Fruit fly (Drosophila melanogaster) whole organism, embryonic: ENCODE measurements around the gene peng.

Source experiments
- ATbp ChIP-seq: fragments of 200-800 bp; sonication (Bioruptor generic); optimal IDR thresholded peaks from 2 replicates; lab custom pipeline; 2017; ENCODE audit warnings: missing biosample characterization, mild to moderate bottlenecking, missing genetic modification characterization, missing genetic modification reagents
- CG1024 ChIP-seq: fragments of 200-800 bp; sonication (Bioruptor generic); IDR thresholded peaks from 2 replicates; pipeline ENCODE4 v1.3.6; 2022; ENCODE audit warnings: missing biosample characterization, missing genetic modification characterization
- CG11456 ChIP-seq: fragments of 200-800 bp; sonication (Bioruptor generic); IDR thresholded peaks from 3 replicates; pipeline ENCODE4 v1.3.6; 2022; ENCODE audit warnings: missing biosample characterization, missing genetic modification characterization
- CG15011 ChIP-seq: fragments of 200-800 bp; sonication (Bioruptor generic); optimal IDR thresholded peaks from 3 replicates; lab custom pipeline; 2018; ENCODE audit warnings: missing biosample characterization, mild to moderate bottlenecking, missing genetic modification characterization
- CG15601 ChIP-seq: fragments of 200-800 bp; sonication (Bioruptor generic); optimal IDR thresholded peaks from 3 replicates; lab custom pipeline; 2019; ENCODE audit warnings: missing biosample characterization, mild to moderate bottlenecking, missing genetic modification characterization, moderate library complexity
- CG15696 ChIP-seq: fragments of 200-800 bp; sonication (Bioruptor generic); optimal IDR thresholded peaks from 2 replicates; lab custom pipeline; 2019; ENCODE audit warnings: missing biosample characterization, mild to moderate bottlenecking, missing genetic modification characterization, moderate library complexity
- CG16813 ChIP-seq: fragments of 200-800 bp; sonication (Bioruptor generic); IDR thresholded peaks from 3 replicates; pipeline ENCODE4 v1.3.6; 2022; ENCODE audit warnings: missing biosample characterization, missing genetic modification characterization; ENCODE audit not compliant: partially characterized antibody
- CG16815 ChIP-seq: fragments of 200-800 bp; sonication (Bioruptor generic); optimal IDR thresholded peaks from 3 replicates; lab custom pipeline; 2017; ENCODE audit warnings: missing biosample characterization, mild to moderate bottlenecking, missing genetic modification characterization
- CG17385 ChIP-seq: fragments of 200-800 bp; sonication (Bioruptor generic); optimal IDR thresholded peaks from 3 replicates; lab custom pipeline; 2018; ENCODE audit warnings: missing biosample characterization, mild to moderate bottlenecking, missing genetic modification characterization
- CG31441 ChIP-seq: fragments of 200-800 bp; sonication (Bioruptor generic); IDR thresholded peaks from 2 replicates; pipeline ENCODE4 v1.3.6; 2022; ENCODE audit warnings: missing biosample characterization, missing genetic modification characterization
- CG34376 ChIP-seq: fragments of 200-800 bp; sonication (Bioruptor generic); optimal IDR thresholded peaks from 2 replicates; lab custom pipeline; 2018; ENCODE audit warnings: missing biosample characterization, mild to moderate bottlenecking, missing genetic modification characterization
- CG3726 ChIP-seq: fragments of 200-800 bp; sonication (Bioruptor generic); IDR thresholded peaks from 3 replicates; pipeline ENCODE4, ENCODE4 v1.3.6; 2022; ENCODE audit warnings: missing biosample characterization, missing genetic modification characterization
- CG3995 ChIP-seq: fragments of 200-800 bp; sonication (Bioruptor generic); optimal IDR thresholded peaks from 3 replicates; lab custom pipeline; 2016; ENCODE audit warnings: missing biosample characterization, missing genetic modification characterization
- CG4360 ChIP-seq: fragments of 200-800 bp; sonication (Bioruptor generic); IDR thresholded peaks from 2 replicates; pipeline ENCODE4 v1.3.6; 2022; ENCODE audit warnings: missing biosample characterization, missing genetic modification characterization
- CG5180 ChIP-seq: fragments of 200-800 bp; sonication (Bioruptor generic); optimal IDR thresholded peaks from 3 replicates; lab custom pipeline; 2017; ENCODE audit warnings: missing biosample characterization, missing genetic modification characterization, mild to moderate bottlenecking, moderate library complexity, missing genetic modification reagents
- CG6683 ChIP-seq: fragments of 200-800 bp; sonication (Bioruptor generic); optimal IDR thresholded peaks from 2 replicates; lab custom pipeline; 2017; ENCODE audit warnings: missing biosample characterization, mild to moderate bottlenecking, missing genetic modification characterization, missing genetic modification reagents
- CG9876 ChIP-seq: fragments of 200-800 bp; sonication (Bioruptor generic); optimal IDR thresholded peaks from 2 replicates; lab custom pipeline; 2016; ENCODE audit warnings: missing biosample characterization, missing genetic modification characterization
- CHES-1-like ChIP-seq: fragments of 200-800 bp; sonication (Bioruptor generic); optimal IDR thresholded peaks from 2 replicates; lab custom pipeline; 2016; ENCODE audit warnings: missing biosample characterization, missing genetic modification characterization
- CTCF ChIP-seq: fragments of 200-800 bp; sonication (Bioruptor generic); optimal IDR thresholded peaks from 2 replicates; lab custom pipeline; 2017; ENCODE audit warnings: missing biosample characterization, mild to moderate bottlenecking, missing genetic modification characterization, moderate library complexity
- Dek ChIP-seq: fragments of 200-800 bp; sonication (Bioruptor generic); optimal IDR thresholded peaks from 3 replicates; lab custom pipeline; 2019; ENCODE audit warnings: missing biosample characterization, mild to moderate bottlenecking, missing genetic modification characterization, moderate library complexity
- Gug ChIP-seq: fragments of 200-800 bp; sonication (Bioruptor generic); IDR thresholded peaks from 4 replicates; pipeline ENCODE4 v1.3.6; 2022; ENCODE audit warnings: missing biosample characterization, missing genetic modification characterization
- Hr39 ChIP-seq: fragments of >200 bp; optimal IDR thresholded peaks from 2 replicates; lab custom pipeline; 2017
- Max ChIP-seq: fragments of 200-800 bp; sonication (Bioruptor generic); optimal IDR thresholded peaks from 2 replicates; lab custom pipeline; 2016; ENCODE audit warnings: missing biosample characterization, mild to moderate bottlenecking, missing genetic modification characterization
- Mrtf ChIP-seq: fragments of 200-800 bp; sonication (Bioruptor generic); IDR thresholded peaks from 3 replicates; pipeline ENCODE4 v1.3.6; 2022; ENCODE audit warnings: missing biosample characterization, missing genetic modification characterization
- NC2β ChIP-seq: fragments of 200-800 bp; sonication (Bioruptor generic); optimal IDR thresholded peaks from 2 replicates; lab custom pipeline; 2016; ENCODE audit warnings: missing biosample characterization, missing genetic modification characterization
- Scr ChIP-seq: fragments of 200-800 bp; sonication (Bioruptor generic); IDR thresholded peaks from 2 replicates; pipeline ENCODE4 v1.3.6; 2022; ENCODE audit warnings: missing biosample characterization, missing genetic modification characterization; ENCODE audit not compliant: partially characterized antibody
- Spps ChIP-seq: fragments of 200-800 bp; sonication (Bioruptor generic); optimal IDR thresholded peaks from 2 replicates; lab custom pipeline; 2018; ENCODE audit warnings: missing biosample characterization, mild to moderate bottlenecking, missing genetic modification characterization
- amos ChIP-seq: fragments of 200-800 bp; sonication (Bioruptor generic); IDR thresholded peaks from 2 replicates; pipeline ENCODE4 v1.3.6; 2022; ENCODE audit warnings: missing biosample characterization, missing genetic modification characterization; ENCODE audit not compliant: partially characterized antibody
- corto ChIP-seq: fragments of 200-800 bp; sonication (Bioruptor generic); optimal IDR thresholded peaks from 2 replicates; lab custom pipeline; 2016; ENCODE audit warnings: missing biosample characterization, mild to moderate bottlenecking, missing genetic modification characterization, moderate library complexity
- dati ChIP-seq: fragments of 200-800 bp; sonication (Bioruptor generic); IDR thresholded peaks from 2 replicates; pipeline ENCODE4 v1.3.6; 2022; ENCODE audit warnings: missing biosample characterization, missing genetic modification characterization
- disco-r ChIP-seq: fragments of 200-800 bp; sonication (Bioruptor generic); optimal IDR thresholded peaks from 2 replicates; lab custom pipeline; 2016; ENCODE audit warnings: missing biosample characterization, missing genetic modification characterization
- dysf ChIP-seq: fragments of 200-800 bp; sonication (Bioruptor generic); IDR thresholded peaks from 3 replicates; pipeline ENCODE4 v1.3.6; 2022; ENCODE audit warnings: missing biosample characterization, missing genetic modification characterization
- esg ChIP-seq: fragments of 200-800 bp; sonication (Bioruptor generic); conservative IDR thresholded peaks from 2 replicates; pipeline ENCODE4 v1.3.6; 2022; ENCODE audit warnings: missing biosample characterization, missing genetic modification characterization
- fru ChIP-seq: fragments of >200 bp; optimal IDR thresholded peaks from 2 replicates; lab custom pipeline; 2017
- hb ChIP-seq: fragments of 200-800 bp; sonication (Bioruptor generic); IDR thresholded peaks from 3 replicates; pipeline ENCODE4 v1.3.6; 2022; ENCODE audit warnings: missing biosample characterization, missing genetic modification characterization; ENCODE audit not compliant: partially characterized antibody
- jigr1 ChIP-seq: fragments of 200-800 bp; sonication (Bioruptor generic); IDR thresholded peaks from 3 replicates; pipeline ENCODE4 v1.3.6; 2022; ENCODE audit warnings: missing biosample characterization, missing genetic modification characterization
- knrl ChIP-seq: fragments of 200-800 bp; sonication (Bioruptor generic); IDR thresholded peaks from 3 replicates; pipeline ENCODE4 v1.3.6; 2022; ENCODE audit warnings: missing biosample characterization, missing genetic modification characterization; ENCODE audit not compliant: partially characterized antibody
- odd ChIP-seq: fragments of 200-800 bp; sonication (Bioruptor generic); optimal IDR thresholded peaks from 2 replicates; lab custom pipeline; 2017; ENCODE audit warnings: missing biosample characterization, mild to moderate bottlenecking, missing genetic modification characterization
- otp ChIP-seq: fragments of 200-800 bp; sonication (Bioruptor generic); IDR thresholded peaks from 3 replicates; pipeline ENCODE4, ENCODE4 v1.3.6; 2022; ENCODE audit warnings: missing biosample characterization, missing genetic modification characterization
- pfk ChIP-seq: fragments of 200-800 bp; sonication (Bioruptor generic); optimal IDR thresholded peaks from 2 replicates; lab custom pipeline; 2018; ENCODE audit warnings: missing biosample characterization, mild to moderate bottlenecking, missing genetic modification characterization, moderate library complexity
- pita ChIP-seq: fragments of 200-800 bp; sonication (Bioruptor generic); optimal IDR thresholded peaks from 2 replicates; lab custom pipeline; 2017; ENCODE audit warnings: missing biosample characterization, mild to moderate bottlenecking, missing genetic modification characterization
- pnt ChIP-seq: fragments of 200-800 bp; sonication (Bioruptor generic); optimal IDR thresholded peaks from 3 replicates; lab custom pipeline; 2016; ENCODE audit warnings: missing biosample characterization, missing genetic modification characterization
- repo ChIP-seq: fragments of 200-800 bp; sonication (Bioruptor generic); optimal IDR thresholded peaks from 2 replicates; lab custom pipeline; 2016; ENCODE audit warnings: missing biosample characterization, missing genetic modification characterization
- salm ChIP-seq: fragments of 200-800 bp; sonication (Bioruptor generic); optimal IDR thresholded peaks from 2 replicates; lab custom pipeline; 2018; ENCODE audit warnings: missing biosample characterization, mild to moderate bottlenecking, missing genetic modification characterization
- slou ChIP-seq: fragments of 200-800 bp; sonication (Bioruptor generic); optimal IDR thresholded peaks from 3 replicates; lab custom pipeline; 2016; ENCODE audit warnings: missing biosample characterization, missing genetic modification characterization
- sna ChIP-seq: fragments of 200-800 bp; sonication (Bioruptor generic); IDR thresholded peaks from 2 replicates; pipeline ENCODE4 v1.3.6; 2022; ENCODE audit warnings: missing biosample characterization, missing genetic modification characterization; ENCODE audit not compliant: partially characterized antibody
- so ChIP-seq: fragments of 200-800 bp; sonication (Bioruptor generic); IDR thresholded peaks from 3 replicates; pipeline ENCODE4 v1.3.6; 2022; ENCODE audit warnings: missing biosample characterization, missing genetic modification characterization
- sr ChIP-seq: fragments of 200-800 bp; sonication (Bioruptor generic); IDR thresholded peaks from 3 replicates; pipeline ENCODE4 v1.3.6; 2022; ENCODE audit warnings: missing biosample characterization, missing genetic modification characterization
- stc ChIP-seq: fragments of 200-800 bp; sonication (Bioruptor generic); IDR thresholded peaks from 2 replicates; pipeline ENCODE4 v1.3.6; 2022; ENCODE audit warnings: missing biosample characterization, missing genetic modification characterization
- twi ChIP-seq: fragments of 200-800 bp; optimal IDR thresholded peaks from 2 replicates; lab custom pipeline; 2019; ENCODE audit warnings: missing biosample characterization, mild to moderate bottlenecking, missing genetic modification characterization, moderate library complexity
- wdn ChIP-seq: fragments of 200-800 bp; sonication (Bioruptor generic); IDR thresholded peaks from 2 replicates; pipeline ENCODE4 v1.3.6; 2022; ENCODE audit warnings: missing biosample characterization, missing genetic modification characterization

The peng gene

DNA sequence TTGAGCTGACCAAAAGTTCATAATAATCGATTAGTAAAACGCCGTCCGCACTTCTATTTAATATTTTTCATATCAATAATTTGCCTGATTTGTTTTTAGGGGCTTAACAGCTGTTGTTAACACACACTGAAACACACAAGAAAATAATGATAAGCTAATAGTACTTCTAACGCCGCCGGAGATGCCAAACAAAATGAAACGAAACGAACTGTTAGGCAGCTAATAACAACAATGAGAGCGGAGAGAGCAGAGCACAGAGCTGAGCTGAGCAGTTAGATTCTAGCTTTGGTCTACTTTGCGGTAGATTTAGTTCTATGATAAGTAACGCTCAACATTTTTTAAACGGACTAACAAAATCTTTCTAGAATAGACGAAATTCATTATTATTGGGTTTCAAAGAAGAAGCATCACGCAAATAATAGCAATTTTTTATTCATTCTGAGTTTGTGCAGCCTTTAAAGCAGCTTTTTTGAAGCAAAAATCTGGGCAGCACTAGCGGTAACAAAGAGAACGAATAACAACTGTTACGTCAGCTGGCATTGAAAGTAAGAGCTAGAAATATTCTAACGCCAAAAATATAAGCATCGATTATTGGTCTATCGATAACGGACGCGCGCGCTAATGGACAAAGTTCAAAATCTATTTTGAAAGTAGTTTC is 43.0 kb downstream of the peng start, which contains the start of gene Abca3 (continued):
- TF ChIP-seq CG16813 (no peak), slou (GFP tag; lab: Kevin White, UChicago) (no peak), Spps (no peak), CG4360 (GFP tag; lab: Robert Waterston, UW) (no peak), salm (tag; lab: Kevin White, UChicago) (peak; percentile 9), amos (GFP tag; lab: Robert Waterston, UW) (no peak; the same call in 1 of the 2 replicates), esg (peak; percentile 43; the same call in 1 of the 2 replicates), sna (GFP tag; lab: Robert Waterston, UW) (no peak), hb (GFP tag; lab: Robert Waterston, UW) (no peak), CG17385 (GFP tag; lab: Kevin White, UChicago) (peak; percentile 55), CG1024 (no peak), pita (GFP tag; lab: Kevin White, UChicago) (no peak), pfk (GFP tag; lab: Kevin White, UChicago) (peak; percentile 58), wdn (peak; percentile 54), stc (GFP tag; lab: Robert Waterston, UW) (no peak), CG9876 (no peak), so (GFP tag; lab: Robert Waterston, UW) (no peak), CG3995 (peak; percentile 49), CTCF (GFP tag; lab: Kevin White, UChicago) (no peak), odd (GFP tag; lab: Kevin White, UChicago) (peak; percentile 38), Mrtf (GFP tag; lab: Robert Waterston, UW) (no peak), CG11456 (GFP tag; lab: Robert Waterston, UW) (0 out of 3 replicates have a peak, but pooled peaks have one; percentile 48), jigr1 (GFP tag; lab: Robert Waterston, UW) (no peak), repo (GFP tag; lab: Kevin White, UChicago) (peak; percentile 49), otp (GFP tag; lab: Robert Waterston, UW) (no peak), NC2β (GFP tag; lab: Kevin White, UChicago) (peak; percentile 22), Gug (no peak; the same call in 3 of the 4 replicates), CG34376 (peak; percentile 88), Dek (tag; lab: Kevin White, UChicago) (peak; percentile 57), CG6683 (no peak), ATbp (GFP tag; lab: Kevin White, UChicago) (no peak), fru (lab: Kevin White, UChicago) (no peak), dysf (GFP tag; lab: Robert Waterston, UW) (peak; percentile 74; the same call in 2 of the 3 replicates), pnt (GFP tag; lab: Kevin White, UChicago) (peak; percentile 33), knrl (GFP tag; lab: Robert Waterston, UW) (no peak), dati (GFP tag; lab: Robert Waterston, UW) (no peak), CG5180 (GFP tag; lab: Kevin White, UChicago) (peak; percentile 9), CG3726 (GFP tag; lab: Robert Waterston, UW) (no peak), Scr (GFP tag; lab: Robert Waterston, UW) (no peak), CG16815 (peak; percentile 4), disco-r (GFP tag; lab: Kevin White, UChicago) (no peak), corto (GFP tag; lab: Kevin White, UChicago) (no peak), CG15696 (tag; lab: Kevin White, UChicago) (peak; percentile 47), CG31441 (GFP tag; lab: Robert Waterston, UW) (peak; percentile 49), Hr39 (no peak), twi (peak; percentile 57), sr (GFP tag; lab: Robert Waterston, UW) (no peak), Max (GFP tag; lab: Kevin White, UChicago) (peak; percentile 48), CG15011 (peak; percentile 10), CG15601 (peak; percentile 57), CHES-1-like (GFP tag; lab: Kevin White, UChicago) (peak; percentile 54)
